Worm (Caenorhabditis elegans) whole organism, young adult: ENCODE results near the gene C01G10.17.

Experiments used
- B0019.2 ChIP-seq: fragments of 200-800 bp; sonication (Bioruptor generic); conservative IDR thresholded peaks from 2 replicates; pipeline ENCODE4 v1.3.6; 2022; ENCODE audit warnings: missing genetic modification reagents, missing genetic modification characterization, missing compliant biosample characterization
- B0261.1 ChIP-seq: sonication (generic microtip); optimal IDR thresholded peaks from 2 replicates; lab custom pipeline; 2016; ENCODE audit warnings: mild to moderate bottlenecking, missing genetic modification characterization, moderate library complexity, missing compliant biosample characterization
- C06A6.2 ChIP-seq: fragments of 200-800 bp; sonication (Bioruptor generic); conservative IDR thresholded peaks from 2 replicates; pipeline ENCODE4 v1.3.6; 2022; ENCODE audit warnings: missing genetic modification characterization, missing compliant biosample characterization
- C17E4.6 ChIP-seq: fragments of 200-800 bp; sonication (Bioruptor generic); IDR thresholded peaks from 2 replicates; pipeline ENCODE4 v1.3.6; 2022; ENCODE audit warnings: missing genetic modification reagents, missing genetic modification characterization, missing compliant biosample characterization
- F23B12.7 ChIP-seq: sonication (generic microtip); optimal IDR thresholded peaks from 2 replicates; lab custom pipeline; 2017; ENCODE audit warnings: missing genetic modification characterization, mild to moderate bottlenecking, missing compliant biosample characterization, antibody characterized with exemption, moderate library complexity; ENCODE audit not compliant: insufficient read depth
- F33H1.4 ChIP-seq: fragments of 200-800 bp; sonication (Bioruptor generic); IDR thresholded peaks from 2 replicates; pipeline ENCODE4 v1.3.6; 2022; ENCODE audit warnings: missing genetic modification reagents, missing genetic modification characterization, missing compliant biosample characterization
- K12H6.12 ChIP-seq: fragments of 200-800 bp; sonication (Bioruptor generic); optimal IDR thresholded peaks from 2 replicates; lab custom pipeline; 2018; ENCODE audit warnings: mild to moderate bottlenecking, missing genetic modification characterization, missing compliant biosample characterization
- T07F8.4 ChIP-seq: sonication (generic microtip); optimal IDR thresholded peaks from 2 replicates; lab custom pipeline; 2016; ENCODE audit warnings: mild to moderate bottlenecking, missing genetic modification characterization, moderate library complexity, missing compliant biosample characterization
- Y56A3A.18 ChIP-seq: fragments of 200-800 bp; sonication (Bioruptor generic); IDR thresholded peaks from 2 replicates; pipeline ENCODE4 v1.3.6; 2022; ENCODE audit warnings: missing genetic modification reagents, missing genetic modification characterization, missing compliant biosample characterization
- Y79H2A.3 ChIP-seq: fragments of 200-800 bp; sonication (Bioruptor generic); conservative IDR thresholded peaks from 2 replicates; pipeline ENCODE4 v1.3.6; 2022; ENCODE audit warnings: missing genetic modification reagents, missing genetic modification characterization, missing compliant biosample characterization
- Y95B8A.8 ChIP-seq: fragments of 200-800 bp; sonication (Bioruptor generic); IDR thresholded peaks from 2 replicates; pipeline ENCODE4 v1.3.6; 2022; ENCODE audit warnings: missing genetic modification reagents, missing genetic modification characterization, missing compliant biosample characterization
- ama-1 ChIP-seq, 3 experiments: fragments of 150-350 bp in 1 of 3; sonication (generic microtip) in 2 of 3; optimal IDR thresholded peaks; 2 replicates each; lab custom pipeline; 2014 to 2018; ENCODE audit warnings: missing biosample characterization in 2 of 3, missing genetic modification characterization in 2 of 3, missing genetic modification reagents in 2 of 3
- athp-1 ChIP-seq: sonication (generic microtip); optimal IDR thresholded peaks from 2 replicates; lab custom pipeline; 2017; ENCODE audit warnings: mild to moderate bottlenecking, missing genetic modification characterization, missing compliant biosample characterization
- attf-5 ChIP-seq: fragments of 200-800 bp; sonication (Bioruptor generic); optimal IDR thresholded peaks from 2 replicates; lab custom pipeline; 2018; ENCODE audit warnings: mild to moderate bottlenecking, missing genetic modification characterization, missing compliant biosample characterization
- ccch-3 ChIP-seq: fragments of 200-800 bp; sonication (Bioruptor generic); optimal IDR thresholded peaks from 2 replicates; lab custom pipeline; 2018; ENCODE audit warnings: mild to moderate bottlenecking, missing genetic modification characterization, missing compliant biosample characterization
- cebp-1 ChIP-seq, 2 experiments: fragments of 200-800 bp in 1 of 2; sonication (Bioruptor generic) in 1 of 2; sonication (generic microtip) in 1 of 2; IDR thresholded peaks in 1 of 2; optimal IDR thresholded peaks in 1 of 2; 2 replicates each; pipeline versions ENCODE4 v1.3.6 to Lab custom; 2017 to 2022; ENCODE audit warnings: missing compliant biosample characterization in 2 of 2, missing genetic modification characterization in 2 of 2, mild to moderate bottlenecking in 1 of 2, missing genetic modification reagents in 1 of 2, moderate library complexity in 1 of 2
- cebp-2 ChIP-seq: fragments of 200-800 bp; sonication (Bioruptor generic); IDR thresholded peaks from 2 replicates; pipeline ENCODE4 v1.3.6; 2022; ENCODE audit warnings: missing genetic modification characterization, missing compliant biosample characterization
- ceh-27 ChIP-seq: fragments of 200-800 bp; sonication (Bioruptor generic); optimal IDR thresholded peaks from 2 replicates; lab custom pipeline; 2018; ENCODE audit warnings: mild to moderate bottlenecking, missing genetic modification characterization, moderate library complexity, missing compliant biosample characterization
- die-1 ChIP-seq: sonication (generic microtip); optimal IDR thresholded peaks from 2 replicates; lab custom pipeline; 2016; ENCODE audit warnings: missing genotype, mild to moderate bottlenecking, missing genetic modification characterization, missing compliant biosample characterization
- dox-1 ChIP-seq: fragments of 200-800 bp; sonication (Bioruptor generic); IDR thresholded peaks from 2 replicates; pipeline ENCODE4 v1.3.6; 2022; ENCODE audit warnings: missing genetic modification reagents, missing genetic modification characterization, missing compliant biosample characterization
- dpff-1 ChIP-seq: sonication (generic microtip); optimal IDR thresholded peaks from 2 replicates; lab custom pipeline; 2017; ENCODE audit warnings: mild to moderate bottlenecking, missing genetic modification characterization, missing compliant biosample characterization
- dpl-1 ChIP-seq: fragments of 150-350 bp; optimal IDR thresholded peaks from 2 replicates; lab custom pipeline; 2014; ENCODE audit warnings: missing biosample characterization, missing genetic modification reagents, missing genetic modification characterization
- egl-44 ChIP-seq: fragments of 200-800 bp; sonication (Bioruptor generic); IDR thresholded peaks from 2 replicates; pipeline ENCODE4 v1.3.6; 2022; ENCODE audit warnings: missing genetic modification reagents, missing genetic modification characterization, missing compliant biosample characterization
- egrh-3 ChIP-seq: fragments of 200-800 bp; sonication (Bioruptor generic); IDR thresholded peaks from 2 replicates; pipeline ENCODE4 v1.3.6; 2022; ENCODE audit warnings: missing genetic modification reagents, missing genetic modification characterization, missing compliant biosample characterization
- ets-4 ChIP-seq: fragments of 200-800 bp; sonication (Bioruptor generic); optimal IDR thresholded peaks from 2 replicates; lab custom pipeline; 2018; ENCODE audit warnings: mild to moderate bottlenecking, missing genetic modification characterization, missing compliant biosample characterization
- fkh-3 ChIP-seq: sonication (generic microtip); optimal IDR thresholded peaks from 2 replicates; lab custom pipeline; 2016; ENCODE audit warnings: mild to moderate bottlenecking, missing genetic modification characterization, missing compliant biosample characterization
- gei-17 ChIP-seq: fragments of 200-800 bp; sonication (Bioruptor generic); optimal IDR thresholded peaks from 2 replicates; lab custom pipeline; 2018; ENCODE audit warnings: mild to moderate bottlenecking, missing genetic modification characterization, missing compliant biosample characterization
- him-1 ChIP-seq: sonication (generic microtip); optimal IDR thresholded peaks from 2 replicates; lab custom pipeline; 2016; ENCODE audit warnings: missing genotype, missing genetic modification reagents, missing genetic modification characterization, missing compliant biosample characterization
- lag-1 ChIP-seq: fragments of 200-800 bp; sonication (Bioruptor generic); IDR thresholded peaks from 2 replicates; pipeline ENCODE4 v1.3.6; 2022; ENCODE audit warnings: missing genetic modification reagents, missing genetic modification characterization, missing compliant biosample characterization
- let-526 ChIP-seq: fragments of 200-800 bp; sonication (Bioruptor generic); IDR thresholded peaks from 2 replicates; pipeline ENCODE4 v1.3.6; 2022; ENCODE audit warnings: missing genetic modification reagents, missing genetic modification characterization, missing compliant biosample characterization
- let-607 ChIP-seq, 2 experiments: fragments of 200-800 bp in 1 of 2; sonication (Bioruptor generic) in 1 of 2; sonication (generic microtip) in 1 of 2; optimal IDR thresholded peaks; 2 replicates each; lab custom pipeline; 2016 to 2018; ENCODE audit warnings: mild to moderate bottlenecking in 2 of 2, missing compliant biosample characterization in 2 of 2, missing genetic modification characterization in 2 of 2, moderate library complexity in 2 of 2, missing genotype in 1 of 2
- lin-35 ChIP-seq, 3 experiments: fragments of 150-350 bp in 2 of 3; sonication (generic microtip) in 1 of 3; optimal IDR thresholded peaks; 2 replicates each; lab custom pipeline; 2014 to 2018; ENCODE audit warnings: missing biosample characterization in 3 of 3, missing genetic modification characterization in 3 of 3, missing genetic modification reagents in 3 of 3
- lin-54 ChIP-seq: fragments of 200-800 bp; sonication (Bioruptor generic); optimal IDR thresholded peaks from 2 replicates; lab custom pipeline; 2018; ENCODE audit warnings: mild to moderate bottlenecking, missing genetic modification characterization, missing compliant biosample characterization
- lir-1 ChIP-seq: fragments of 200-800 bp; sonication (Bioruptor generic); conservative IDR thresholded peaks from 2 replicates; pipeline ENCODE4 v1.3.6; 2022; ENCODE audit warnings: missing genetic modification reagents, missing genetic modification characterization, missing compliant biosample characterization
- madf-6 ChIP-seq: fragments of 200-800 bp; sonication (Bioruptor generic); IDR thresholded peaks from 2 replicates; pipeline ENCODE4 v1.3.6; 2022; ENCODE audit warnings: missing genetic modification reagents, missing genetic modification characterization, missing compliant biosample characterization
- nfyb-1 ChIP-seq: fragments of 200-800 bp; sonication (Bioruptor generic); IDR thresholded peaks from 2 replicates; pipeline ENCODE4 v1.3.6; 2022; ENCODE audit warnings: missing genetic modification reagents, missing genetic modification characterization, missing compliant biosample characterization
- nhr-80 ChIP-seq: sonication (generic microtip); optimal IDR thresholded peaks from 2 replicates; lab custom pipeline; 2016; ENCODE audit warnings: missing genetic modification characterization, missing compliant biosample characterization
- rcor-1 ChIP-seq: fragments of 200-800 bp; sonication (Bioruptor generic); IDR thresholded peaks from 2 replicates; pipeline ENCODE4 v1.3.6; 2022; ENCODE audit warnings: missing genetic modification reagents, missing genetic modification characterization, missing compliant biosample characterization
- sea-2 ChIP-seq: fragments of 200-800 bp; sonication (Bioruptor generic); IDR thresholded peaks from 2 replicates; pipeline ENCODE4 v1.3.6; 2022; ENCODE audit warnings: missing genetic modification characterization, missing compliant biosample characterization
- snpc-1.1 ChIP-seq: sonication (generic microtip); optimal IDR thresholded peaks from 2 replicates; lab custom pipeline; 2017; ENCODE audit warnings: missing genetic modification characterization, mild to moderate bottlenecking, missing compliant biosample characterization, antibody characterized with exemption, moderate library complexity, missing genotype, missing genetic modification reagents; ENCODE audit not compliant: insufficient read depth
- somi-1 ChIP-seq: fragments of 200-800 bp; sonication (Bioruptor generic); optimal IDR thresholded peaks from 2 replicates; lab custom pipeline; 2018; ENCODE audit warnings: mild to moderate bottlenecking, missing genetic modification characterization, missing compliant biosample characterization
- tbx-9 ChIP-seq: sonication (generic microtip); optimal IDR thresholded peaks from 2 replicates; lab custom pipeline; 2016; ENCODE audit warnings: borderline replicate concordance, missing genetic modification characterization, inconsistent platforms, missing compliant biosample characterization
- tlf-1 ChIP-seq: fragments of 200-800 bp; sonication (Bioruptor generic); optimal IDR thresholded peaks from 2 replicates; lab custom pipeline; 2018; ENCODE audit warnings: mild to moderate bottlenecking, missing genetic modification characterization, missing compliant biosample characterization
- unc-62 ChIP-seq: fragments of 150-350 bp; optimal IDR thresholded peaks from 2 replicates; lab custom pipeline; 2014; ENCODE audit warnings: missing biosample characterization, missing genetic modification reagents, missing genetic modification characterization
- ztf-22 ChIP-seq: fragments of 200-800 bp; sonication (Bioruptor generic); optimal IDR thresholded peaks from 2 replicates; lab custom pipeline; 2018; ENCODE audit warnings: mild to moderate bottlenecking, missing genetic modification characterization, moderate library complexity, missing compliant biosample characterization
- ztf-25 ChIP-seq: fragments of 200-800 bp; sonication (Bioruptor generic); IDR thresholded peaks from 2 replicates; pipeline ENCODE4 v1.3.6; 2022; ENCODE audit warnings: missing genetic modification reagents, missing genetic modification characterization, missing compliant biosample characterization
- ztf-26 ChIP-seq: sonication (generic microtip); optimal IDR thresholded peaks from 2 replicates; lab custom pipeline; 2017; ENCODE audit warnings: missing genetic modification characterization, missing compliant biosample characterization
- ztf-28 ChIP-seq: fragments of 200-800 bp; sonication (Bioruptor generic); IDR thresholded peaks from 2 replicates; pipeline ENCODE4 v1.3.6; 2022; ENCODE audit warnings: missing genetic modification reagents, missing genetic modification characterization, missing compliant biosample characterization

The C01G10.17 gene

ce11 chrV:15083659-15084058 is 6.9 kb upstream of the C01G10.17 start (continued):
- TF ChIP-seq C06A6.2 (GFP tag; lab: Robert Waterston, UW) (no peak), die-1 (tag; lab: Kevin White, UChicago) (peak; percentile 5), ztf-26 (tag; lab: Kevin White, UChicago) (peak; percentile 9), rcor-1 (no peak), gei-17 (GFP tag; lab: Kevin White, UChicago) (no peak), K12H6.12 (tag; lab: Kevin White, UChicago) (no peak), lin-54 (GFP tag; lab: Kevin White, UChicago) (peak; percentile 27), B0019.2 (GFP tag; lab: Robert Waterston, UW) (no peak), lir-1 (GFP tag; lab: Robert Waterston, UW) (no peak), ztf-28 (GFP tag; lab: Robert Waterston, UW) (no peak), madf-6 (GFP tag; lab: Robert Waterston, UW) (peak; percentile 64), nfyb-1 (GFP tag; lab: Robert Waterston, UW) (0 out of 2 replicates have a peak, but pooled peaks have one; percentile 27), tlf-1 (GFP tag; lab: Kevin White, UChicago) (peak; percentile 55), tbx-9 (no peak), F33H1.4 (GFP tag; lab: Robert Waterston, UW) (no peak), snpc-1.1 (tag; lab: Kevin White, UChicago) (no peak), let-526 (no peak), ceh-27 (no peak), athp-1 (tag; lab: Kevin White, UChicago) (peak; percentile 82), unc-62 (GFP tag; lab: Kevin White, UChicago) (no peak), ets-4 (no peak), let-607 (tag; optimal IDR thresholded peaks at IDR 0.05; lab: Kevin White, UChicago) (no peak), dpff-1 (tag; lab: Kevin White, UChicago) (no peak), sea-2 (GFP tag; lab: Robert Waterston, UW) (no peak), dpl-1 (GFP tag; lab: Kevin White, UChicago) (no peak), cebp-2 (0 out of 2 replicates have a peak, but pooled peaks have one; percentile 35), ccch-3 (GFP tag; lab: Kevin White, UChicago) (no peak), somi-1 (no peak), F23B12.7 (tag; lab: Kevin White, UChicago) (no peak), T07F8.4 (tag; lab: Kevin White, UChicago) (peak; percentile 34), cebp-1 (GFP tag; IDR thresholded peaks at IDR 0.05; lab: Robert Waterston, UW) (no peak), cebp-1 (tag; optimal IDR thresholded peaks at IDR 0.05; lab: Kevin White, UChicago) (peak; percentile 65), nhr-80 (no peak), ama-1 (optimal IDR thresholded peaks at IDR 0.05; lab: Kevin White, UChicago) (peak; percentile 68), ama-1 (GFP tag; optimal IDR thresholded peaks at IDR 0.05; lab: Kevin White, UChicago) (peak in 1 of 2 experiments; percentile 80), Y79H2A.3 (GFP tag; lab: Robert Waterston, UW) (no peak), egl-44 (GFP tag; lab: Robert Waterston, UW) (no peak), B0261.1 (tag; lab: Kevin White, UChicago) (no peak), lin-35 (GFP tag; optimal IDR thresholded peaks at IDR 0.05; lab: Kevin White, UChicago) (no peak), dox-1 (no peak), Y56A3A.18 (GFP tag; lab: Robert Waterston, UW) (no peak), him-1 (tag; lab: Kevin White, UChicago) (no peak), ztf-25 (no peak), attf-5 (peak; percentile 14), C17E4.6 (no peak), lag-1 (GFP tag; lab: Robert Waterston, UW) (no peak), egrh-3 (GFP tag; lab: Robert Waterston, UW) (no peak), ztf-22 (GFP tag; lab: Kevin White, UChicago) (peak; percentile 5), fkh-3 (tag; lab: Kevin White, UChicago) (no peak), Y95B8A.8 (0 out of 2 replicates have a peak, but pooled peaks have one; percentile 40)
